Worm (Caenorhabditis elegans) whole organism, L3 larva: Measurements from ENCODE around the gene lact-2.
A peak's percentile ranks its signal among the peaks of the same experiment; 100 is the strongest.

ENCODE experiments used
- R02D3.7 ChIP-seq: fragments of 150-350 bp; optimal IDR thresholded peaks from 2 replicates; lab custom pipeline; 2014; ENCODE audit warnings: missing biosample characterization, missing genetic modification characterization
- ZK546.5 ChIP-seq: sonication (generic microtip); optimal IDR thresholded peaks from 2 replicates; lab custom pipeline; 2017; ENCODE audit warnings: missing biosample characterization, missing genetic modification characterization
- aly-2 ChIP-seq: fragments of 150-350 bp; optimal IDR thresholded peaks from 2 replicates; lab custom pipeline; 2014; ENCODE audit warnings: missing biosample characterization, missing genetic modification characterization
- ama-1 ChIP-seq: fragments of 150-350 bp; optimal IDR thresholded peaks from 2 replicates; lab custom pipeline; 2018
- ceh-16 ChIP-seq: sonication (generic microtip); optimal IDR thresholded peaks from 2 replicates; lab custom pipeline; 2017; ENCODE audit warnings: missing biosample characterization, missing genetic modification characterization
- ceh-82 ChIP-seq: fragments of 150-350 bp; optimal IDR thresholded peaks from 2 replicates; lab custom pipeline; 2014; ENCODE audit warnings: missing biosample characterization, missing genetic modification characterization
- elt-1 ChIP-seq: fragments of 150-350 bp; optimal IDR thresholded peaks from 2 replicates; lab custom pipeline; 2014; ENCODE audit warnings: missing biosample characterization, missing genetic modification characterization
- elt-2 ChIP-seq: sonication (generic microtip); optimal IDR thresholded peaks from 2 replicates; lab custom pipeline; 2016; ENCODE audit warnings: missing genetic modification reagents, mild to moderate bottlenecking, missing genetic modification characterization, missing compliant biosample characterization
- elt-3 ChIP-seq, 3 experiments: fragments of 150-350 bp in 1 of 3; sonication (generic microtip) in 2 of 3; optimal IDR thresholded peaks; 2 replicates in 2 of 3; 4 replicates in 1 of 3; lab custom pipeline; 2014 to 2017; ENCODE audit warnings: missing biosample characterization in 3 of 3, missing genetic modification characterization in 3 of 3
- eor-1 ChIP-seq, 2 experiments: fragments of 150-350 bp; optimal IDR thresholded peaks; 2 replicates each; lab custom pipeline; 2014 to 2018; ENCODE audit warnings: missing biosample characterization in 2 of 2, missing genetic modification characterization in 2 of 2
- fkh-10 ChIP-seq: sonication (generic microtip); optimal IDR thresholded peaks from 2 replicates; lab custom pipeline; 2017; ENCODE audit warnings: missing biosample characterization, missing genetic modification reagents, missing genetic modification characterization
- fkh-2 ChIP-seq: fragments of 150-350 bp; optimal IDR thresholded peaks from 2 replicates; lab custom pipeline; 2014; ENCODE audit warnings: missing biosample characterization, missing genetic modification reagents, missing genetic modification characterization
- hmg-11 ChIP-seq: sonication (generic microtip); optimal IDR thresholded peaks from 2 replicates; lab custom pipeline; 2016; ENCODE audit warnings: missing genetic modification characterization, missing compliant biosample characterization
- jun-1 ChIP-seq: fragments of 150-350 bp; optimal IDR thresholded peaks from 2 replicates; lab custom pipeline; 2014; ENCODE audit warnings: missing biosample characterization, missing genetic modification reagents, missing genetic modification characterization
- mdl-1 ChIP-seq: fragments of 150-350 bp; optimal IDR thresholded peaks from 2 replicates; lab custom pipeline; 2014; ENCODE audit warnings: missing biosample characterization, missing genetic modification characterization
- mml-1 ChIP-seq: fragments of 150-350 bp; sonication (generic microtip); optimal IDR thresholded peaks from 3 replicates; lab custom pipeline; 2014; ENCODE audit warnings: missing biosample characterization, missing genetic modification characterization
- nfya-1 ChIP-seq: sonication (generic microtip); optimal IDR thresholded peaks from 2 replicates; lab custom pipeline; 2017; ENCODE audit warnings: missing genetic modification characterization, mild to moderate bottlenecking, missing compliant biosample characterization, antibody characterized with exemption, moderate library complexity; ENCODE audit not compliant: insufficient read depth
- nhr-11 ChIP-seq: fragments of 150-350 bp; optimal IDR thresholded peaks from 2 replicates; lab custom pipeline; 2014; ENCODE audit warnings: missing biosample characterization, missing genetic modification characterization
- nhr-12 ChIP-seq: fragments of 150-350 bp; optimal IDR thresholded peaks from 2 replicates; lab custom pipeline; 2014; ENCODE audit warnings: missing biosample characterization, missing genetic modification characterization
- nhr-237 ChIP-seq: fragments of 150-350 bp; optimal IDR thresholded peaks from 2 replicates; lab custom pipeline; 2014; ENCODE audit warnings: missing biosample characterization, missing genetic modification characterization
- nhr-28 ChIP-seq: fragments of 150-350 bp; optimal IDR thresholded peaks from 2 replicates; lab custom pipeline; 2014; ENCODE audit warnings: missing biosample characterization, missing genetic modification characterization
- nhr-67 ChIP-seq: fragments of 150-350 bp; optimal IDR thresholded peaks from 2 replicates; lab custom pipeline; 2014; ENCODE audit warnings: missing biosample characterization, missing genetic modification characterization
- nhr-76 ChIP-seq: fragments of 150-350 bp; sonication (generic microtip); optimal IDR thresholded peaks from 5 replicates; lab custom pipeline; 2014; ENCODE audit warnings: missing biosample characterization, missing genetic modification characterization
- nhr-77 ChIP-seq: fragments of 150-350 bp; optimal IDR thresholded peaks from 2 replicates; lab custom pipeline; 2014; ENCODE audit warnings: missing biosample characterization, missing genetic modification characterization
- pha-4 ChIP-seq: fragments of 150-350 bp; optimal IDR thresholded peaks from 2 replicates; lab custom pipeline; 2014; ENCODE audit warnings: missing biosample characterization, missing genetic modification reagents, missing genetic modification characterization
- pqm-1 ChIP-seq: fragments of 150-350 bp; optimal IDR thresholded peaks from 2 replicates; lab custom pipeline; 2017; ENCODE audit warnings: missing biosample characterization, missing genetic modification characterization, inconsistent platforms
- tbx-2 ChIP-seq: sonication (generic microtip); optimal IDR thresholded peaks from 2 replicates; lab custom pipeline; 2016; ENCODE audit warnings: mild to moderate bottlenecking, missing genetic modification characterization, missing compliant biosample characterization
- unc-39 ChIP-seq: sonication (generic microtip); optimal IDR thresholded peaks from 4 replicates; lab custom pipeline; 2017; ENCODE audit warnings: missing biosample characterization, missing genetic modification characterization
- zag-1 ChIP-seq: fragments of 150-350 bp; optimal IDR thresholded peaks from 2 replicates; lab custom pipeline; 2014; ENCODE audit warnings: missing biosample characterization, missing genetic modification characterization
- ztf-11 ChIP-seq: fragments of 150-350 bp; optimal IDR thresholded peaks from 2 replicates; lab custom pipeline; 2014; ENCODE audit warnings: missing biosample characterization, missing genetic modification characterization
- ztf-4 ChIP-seq: fragments of 150-350 bp; optimal IDR thresholded peaks from 2 replicates; lab custom pipeline; 2014; ENCODE audit warnings: missing biosample characterization, missing genetic modification characterization

lact-2 gene

DNA sequence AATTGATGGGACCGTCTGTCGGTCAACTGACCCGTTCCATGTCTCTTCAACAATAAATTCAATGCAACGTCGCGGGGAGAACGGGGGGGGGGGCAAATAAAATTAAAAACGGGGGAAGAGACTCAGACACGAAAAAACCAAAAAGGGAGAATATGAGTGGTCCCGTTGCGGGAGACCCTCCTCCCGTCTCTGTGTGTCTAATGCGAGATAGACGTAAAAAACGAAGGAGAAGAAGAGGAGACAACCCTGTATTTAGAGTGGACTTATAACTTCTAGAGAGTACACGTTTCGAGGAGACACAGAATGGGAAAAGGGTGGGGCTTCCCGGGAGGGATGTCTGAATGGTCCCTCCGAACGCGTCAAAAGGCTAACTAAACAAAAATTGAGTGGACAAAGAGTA lies 29.2 kb upstream of the lact-2 start:
- TF ChIP-seq pha-4 (tag; lab: Kevin White, UChicago) (no peak), nhr-11 (tag; lab: Kevin White, UChicago) (no peak), nhr-237 (tag; lab: Kevin White, UChicago) (no peak), ama-1 (lab: Kevin White, UChicago) (no peak), aly-2 (tag; lab: Kevin White, UChicago) (no peak), ztf-11 (tag; lab: Kevin White, UChicago) (no peak), ztf-4 (tag; lab: Kevin White, UChicago) (no peak), jun-1 (tag; lab: Kevin White, UChicago) (no peak), fkh-2 (tag; lab: Kevin White, UChicago) (no peak), mml-1 (tag; lab: Kevin White, UChicago) (no peak)

DNA sequence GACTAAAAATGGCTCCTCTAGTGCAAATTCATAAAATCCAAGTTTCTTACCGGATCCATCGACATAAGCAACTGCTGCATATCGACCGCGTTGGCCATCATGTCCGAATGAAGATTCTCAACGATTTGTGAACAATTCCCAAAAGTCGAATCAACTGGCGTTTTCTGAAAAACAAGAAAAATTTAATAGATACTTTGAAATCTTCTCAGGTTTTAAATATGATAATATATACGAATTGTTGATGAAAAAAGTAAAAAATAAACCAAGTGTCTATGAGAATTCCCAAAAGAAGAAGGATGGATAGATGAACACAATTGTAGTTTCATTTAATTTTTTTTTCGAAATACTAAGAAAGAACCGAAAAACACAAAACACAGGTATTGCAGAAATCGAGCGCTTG lies 26.9 kb upstream of the lact-2 start, which contains the start of gene die-1:
Gene die-1 (minus strand): TSS at position 101 of the 400 bp plus-strand sequence.
- no peak for TF ChIP-seq ZK546.5 (tag; lab: Kevin White, UChicago)
- no peak for TF ChIP-seq nhr-76
- TF ChIP-seq mml-1 (tag; lab: Kevin White, UChicago), result no peak
- TF ChIP-seq ztf-11 (tag; lab: Kevin White, UChicago), result no peak
- no peak for TF ChIP-seq nhr-28
- TF ChIP-seq, all 47 proteins: peak for 0

DNA sequence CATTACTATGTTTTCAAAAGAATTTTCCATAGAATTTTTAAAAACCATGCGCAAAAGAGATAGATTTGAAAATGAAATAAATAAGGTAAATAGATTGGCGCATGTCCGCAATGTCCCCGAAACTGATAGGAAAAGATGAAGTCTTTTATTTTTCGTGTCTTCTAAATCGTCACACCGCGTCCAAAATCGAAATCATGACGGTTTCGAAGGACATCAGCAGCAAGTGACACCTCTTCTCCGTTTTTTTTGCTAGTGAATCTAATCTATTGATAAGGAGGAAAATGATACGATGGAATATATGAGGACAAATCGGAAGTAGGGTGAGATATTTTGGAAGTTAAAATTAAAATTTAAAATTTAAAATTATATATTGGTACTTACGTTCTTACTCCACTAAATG lies 20.7 kb upstream of the lact-2 start:
- no peak for TF ChIP-seq tbx-2 (tag; lab: Kevin White, UChicago)
- TF ChIP-seq elt-2, result no peak
- TF ChIP-seq hmg-11 (tag; lab: Kevin White, UChicago), result no peak
- TF ChIP-seq elt-3 (tag; optimal IDR thresholded peaks at IDR 0.05; lab: Kevin White, UChicago), result peak in 2 of 3 experiments; percentile 71 to 92
- TF ChIP-seq elt-1 (tag; lab: Kevin White, UChicago), result no peak
- TF ChIP-seq, all 47 proteins: peak for 1

DNA sequence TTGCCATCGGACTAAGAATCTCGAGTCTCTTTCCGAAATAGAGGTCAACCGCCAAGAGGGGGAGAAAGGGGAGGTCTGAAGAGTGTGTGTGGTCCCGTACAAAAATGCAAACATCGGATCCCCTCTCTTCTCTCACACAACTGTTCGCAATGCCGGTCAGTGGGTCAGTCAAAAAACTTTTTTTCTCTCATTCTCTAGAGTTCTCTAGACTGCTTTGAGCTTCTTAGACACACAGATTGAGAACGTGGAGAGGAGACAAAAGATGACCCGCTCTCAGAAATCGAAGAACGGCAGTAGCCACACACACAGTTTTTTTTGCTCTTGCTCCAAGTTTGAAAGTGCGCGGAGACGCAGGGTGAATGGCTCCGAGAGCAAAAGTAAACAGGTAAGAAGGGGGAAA lies 18.9 kb upstream of the lact-2 start:
- TF ChIP-seq nhr-237 (tag; lab: Kevin White, UChicago) (no peak), elt-2 (no peak), pha-4 (tag; lab: Kevin White, UChicago) (peak; percentile 84), elt-3 (tag; optimal IDR thresholded peaks at IDR 0.05; lab: Kevin White, UChicago) (no peak)

DNA sequence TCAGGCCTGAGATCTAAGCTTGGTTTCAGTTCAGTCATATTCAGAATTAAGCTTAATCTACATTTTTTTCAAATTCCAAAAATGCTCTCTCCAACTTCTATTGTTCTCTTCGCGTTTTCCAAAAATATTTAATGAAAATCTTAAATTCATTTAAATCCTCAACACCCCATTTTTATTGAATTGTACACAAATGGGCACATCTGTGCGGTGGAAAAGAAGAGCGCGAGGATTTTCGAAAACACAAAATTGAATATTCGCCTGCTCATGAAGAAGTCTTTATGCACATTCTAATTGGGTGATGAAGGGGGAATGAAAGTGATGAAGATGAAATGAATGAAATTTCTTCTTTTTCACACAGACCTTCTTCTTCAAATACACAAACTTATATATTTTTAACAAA lies 10.2 kb upstream of the lact-2 start:
- no peak for TF ChIP-seq pqm-1

DNA sequence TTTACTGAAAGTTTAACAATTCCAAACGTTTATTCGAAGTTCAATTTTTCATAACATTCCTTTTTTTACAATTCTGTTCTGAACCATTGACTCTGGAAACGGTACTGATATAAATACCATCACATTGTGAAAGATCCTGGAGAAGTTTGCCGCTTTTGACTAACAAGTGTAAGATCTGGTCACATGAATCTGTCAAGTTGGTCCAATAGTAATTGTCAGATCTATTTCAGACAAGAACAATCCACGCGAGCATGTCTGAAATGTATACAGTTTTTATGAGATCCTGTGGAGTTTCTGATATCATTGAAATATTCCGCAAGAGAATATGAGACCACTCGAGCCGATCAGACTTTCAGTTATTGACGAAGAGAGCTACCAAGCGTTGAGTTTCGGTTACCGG lies 1.6 kb upstream of the lact-2 start:
- TF ChIP-seq ceh-82 (tag; lab: Kevin White, UChicago), result no peak
- TF ChIP-seq elt-3 (tag; optimal IDR thresholded peaks at IDR 0.05; lab: Kevin White, UChicago), result no peak
- TF ChIP-seq nfya-1 (tag; lab: Kevin White, UChicago), result no peak
- no peak for TF ChIP-seq elt-1 (tag; lab: Kevin White, UChicago)
- no peak for TF ChIP-seq hmg-11 (tag; lab: Kevin White, UChicago)
- no peak for TF ChIP-seq eor-1 (tag; optimal IDR thresholded peaks at IDR 0.05; lab: Kevin White, UChicago)
- TF ChIP-seq unc-39 (tag; lab: Kevin White, UChicago), result no peak
- TF ChIP-seq fkh-10 (GFP tag; lab: Kevin White, UChicago), result no peak
- no peak for TF ChIP-seq R02D3.7 (tag; lab: Kevin White, UChicago)
- TF ChIP-seq nhr-77 (tag; lab: Kevin White, UChicago), result no peak
- no peak for TF ChIP-seq nhr-28

DNA sequence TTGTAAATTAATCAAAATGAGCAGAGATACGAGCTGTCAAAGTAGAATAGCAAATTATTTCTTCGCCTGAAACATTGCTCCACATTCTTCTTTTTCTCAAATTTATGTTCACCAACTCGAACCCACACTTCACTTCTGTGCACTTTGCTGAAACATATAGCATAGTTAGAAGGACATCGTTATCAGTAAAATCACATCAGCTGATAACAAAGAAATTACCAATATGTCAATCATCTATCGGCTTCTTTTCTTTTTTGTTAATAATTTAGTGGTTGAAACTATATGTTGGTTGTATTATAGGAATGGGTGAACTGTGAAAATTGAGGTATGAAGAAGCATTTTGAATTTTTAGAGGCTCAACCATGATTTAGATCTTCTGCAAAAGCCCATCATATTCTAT lies 551 bp downstream of the lact-2 start:
- TF ChIP-seq eor-1 (tag; optimal IDR thresholded peaks at IDR 0.05; lab: Kevin White, UChicago) (no peak), elt-2 (peak; percentile 81), zag-1 (tag; lab: Kevin White, UChicago) (no peak), mml-1 (tag; lab: Kevin White, UChicago) (no peak), tbx-2 (tag; lab: Kevin White, UChicago) (no peak), aly-2 (tag; lab: Kevin White, UChicago) (no peak), ztf-11 (tag; lab: Kevin White, UChicago) (no peak), mdl-1 (tag; lab: Kevin White, UChicago) (no peak), R02D3.7 (tag; lab: Kevin White, UChicago) (no peak), nhr-11 (tag; lab: Kevin White, UChicago) (no peak), nhr-12 (tag; lab: Kevin White, UChicago) (no peak), nhr-237 (tag; lab: Kevin White, UChicago) (no peak), pqm-1 (peak; percentile 60), unc-39 (tag; lab: Kevin White, UChicago) (no peak), nhr-28 (no peak), nhr-67 (tag; lab: Kevin White, UChicago) (no peak), ceh-16 (tag; lab: Kevin White, UChicago) (no peak)
